Worm (Caenorhabditis elegans): ENCODE results near the gene mig-14.

DNA sequence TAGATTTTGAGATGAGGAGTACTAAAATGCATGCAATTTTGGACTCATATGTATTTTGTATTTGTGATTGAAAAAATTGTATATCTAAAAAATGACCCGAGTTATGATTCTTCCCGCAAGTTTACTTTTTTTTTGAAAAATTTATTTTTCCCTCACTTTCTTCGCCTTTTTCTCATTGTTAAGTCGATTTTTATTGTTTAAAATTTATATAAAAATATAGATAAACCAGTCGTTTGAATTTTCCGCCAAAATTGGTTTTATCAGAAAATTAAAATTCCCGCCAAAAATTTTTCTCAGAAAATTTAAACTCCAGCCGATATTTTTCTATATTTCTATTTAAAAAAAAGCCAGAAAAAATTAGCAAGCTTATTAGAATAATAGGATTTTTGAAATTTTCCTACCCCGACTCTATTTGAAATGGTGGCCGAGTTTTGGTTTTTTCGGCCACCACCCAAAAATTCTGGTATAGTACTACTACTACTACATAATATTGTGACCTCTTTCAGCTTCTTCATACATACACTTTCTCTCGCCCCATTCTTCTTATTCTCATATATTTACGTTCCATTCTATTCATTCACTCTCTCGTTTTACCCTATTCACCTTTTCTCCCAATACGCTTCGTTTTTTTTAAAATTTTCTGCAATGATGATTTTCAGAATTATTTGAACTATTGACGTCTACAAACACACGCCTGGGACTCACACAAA, 50.2 kb downstream of the mig-14 start, which contains the start of gene ZK131.11:
- TF ChIP-seq mdl-1 (tag; optimal IDR thresholded peaks at IDR 0.05) = no peak
- no peak for TF ChIP-seq nhr-129 (tag; optimal IDR thresholded peaks at IDR 0.05)
- no peak for TF ChIP-seq nhr-237 (tag; optimal IDR thresholded peaks at IDR 0.05)
- no peak for TF ChIP-seq nhr-11 (tag; optimal IDR thresholded peaks at IDR 0.05)
- TF ChIP-seq aly-2 (tag; optimal IDR thresholded peaks at IDR 0.05) = no peak
- no peak for TF ChIP-seq unc-62 (GFP tag; optimal IDR thresholded peaks at IDR 0.05)
- TF ChIP-seq crh-2 (tag; optimal IDR thresholded peaks at IDR 0.05) = no peak
- no peak for TF ChIP-seq skn-1 (tag; optimal IDR thresholded peaks at IDR 0.05)
- no peak for TF ChIP-seq lsy-2 (tag; optimal IDR thresholded peaks at IDR 0.05)
